Fruit fly (Drosophila melanogaster): ENCODE measurements around the gene Crk.

Crk gene

dm6 chr4:225824-226223, 15.8 kb downstream of the Crk start (continued):
- peak; percentile 24 for TF ChIP-seq CG18619 (GFP tag; optimal IDR thresholded peaks at IDR 0.05)
- TF ChIP-seq stwl (tag; optimal IDR thresholded peaks at IDR 0.05): peak; percentile 29
- TF ChIP-seq CHES-1-like (GFP tag; optimal IDR thresholded peaks at IDR 0.05): peak; percentile 5
- TF ChIP-seq odd (GFP tag; optimal IDR thresholded peaks at IDR 0.05): peak; percentile 46
- TF ChIP-seq chinmo (GFP tag; IDR thresholded peaks at IDR 0.05; ENCODE audit: partially characterized antibody): no peak
- TF ChIP-seq CG10462 (GFP tag; optimal IDR thresholded peaks at IDR 0.05): no peak
- TF ChIP-seq Nf-YC (tag; optimal IDR thresholded peaks at IDR 0.05): no peak
- no peak for TF ChIP-seq tio (GFP tag; optimal IDR thresholded peaks at IDR 0.05)
- TF ChIP-seq eve (GFP tag; optimal IDR thresholded peaks at IDR 0.05): peak in 1 of 2 experiments; percentile 82
- TF ChIP-seq cg (GFP tag; optimal IDR thresholded peaks at IDR 0.05): peak; percentile 66
- peak; percentile 29 for TF ChIP-seq CG8359 (GFP tag; optimal IDR thresholded peaks at IDR 0.05; ENCODE audit: borderline replicate concordance)
- TF ChIP-seq row (GFP tag; IDR thresholded peaks at IDR 0.05): no peak
- TF ChIP-seq gem (tag; optimal IDR thresholded peaks at IDR 0.05): peak; percentile 31
- TF ChIP-seq CG18011 (GFP tag; optimal IDR thresholded peaks at IDR 0.05): no peak
- TF ChIP-seq CG8290 (GFP tag; optimal IDR thresholded peaks at IDR 0.05): peak; percentile 43
- TF ChIP-seq CG8290 (tag; optimal IDR thresholded peaks at IDR 0.05): peak; percentile 47 to 51
- peak; percentile 57 for TF ChIP-seq CG12236 (GFP tag; optimal IDR thresholded peaks at IDR 0.05)
- TF ChIP-seq Mad (GFP tag; optimal IDR thresholded peaks at IDR 0.05): peak; percentile 11
- TF ChIP-seq dimm (GFP tag; IDR thresholded peaks at IDR 0.05): no peak
- peak; percentile 24 for TF ChIP-seq CG17912 (GFP tag; optimal IDR thresholded peaks at IDR 0.05)
- TF ChIP-seq ab (GFP tag; optimal IDR thresholded peaks at IDR 0.05): no peak
- TF ChIP-seq Jarid2 (GFP tag; optimal IDR thresholded peaks at IDR 0.05): no peak
- TF ChIP-seq HmgZ (tag; optimal IDR thresholded peaks at IDR 0.05): no peak
- TF ChIP-seq Max (GFP tag; optimal IDR thresholded peaks at IDR 0.05): peak; percentile 8
- peak in 1 of 2 experiments; percentile 64 for TF ChIP-seq tll (GFP tag; optimal IDR thresholded peaks at IDR 0.05)
- no peak for TF ChIP-seq CG1024 (GFP tag; IDR thresholded peaks at IDR 0.05)
- TF ChIP-seq wor (GFP tag; IDR thresholded peaks at IDR 0.05): no peak
- TF ChIP-seq corto (GFP tag; optimal IDR thresholded peaks at IDR 0.05): no peak
- peak; percentile 4 for TF ChIP-seq CG3838 (GFP tag; optimal IDR thresholded peaks at IDR 0.05)
- TF ChIP-seq bigmax (GFP tag; optimal IDR thresholded peaks at IDR 0.05): no peak
- TF ChIP-seq CG11560 (tag; IDR thresholded peaks at IDR 0.05): no peak
- TF ChIP-seq Scr (GFP tag; IDR thresholded peaks at IDR 0.05; ENCODE audit: partially characterized antibody): no peak
- peak; percentile 30; the same call in 1 of the 2 replicates for TF ChIP-seq CG4360 (GFP tag; IDR thresholded peaks at IDR 0.05)
- TF ChIP-seq D19A (tag; optimal IDR thresholded peaks at IDR 0.05): peak; percentile 56
- TF ChIP-seq Asciz (GFP tag; optimal IDR thresholded peaks at IDR 0.05): peak; percentile 45
- TF ChIP-seq Sox100B (GFP tag; optimal IDR thresholded peaks at IDR 0.05): peak; percentile 49
- no peak for TF ChIP-seq hb (GFP tag; IDR thresholded peaks at IDR 0.05; ENCODE audit: partially characterized antibody)
- peak; percentile 78 for TF ChIP-seq fd102C (GFP tag; optimal IDR thresholded peaks at IDR 0.05)
- TF ChIP-seq CG1529 (GFP tag; optimal IDR thresholded peaks at IDR 0.05): peak; percentile 58
- TF ChIP-seq pfk (GFP tag; optimal IDR thresholded peaks at IDR 0.05): peak; percentile 49
- TF ChIP-seq CG13775 (GFP tag; optimal IDR thresholded peaks at IDR 0.05): no peak
- peak; percentile 11 for TF ChIP-seq MESR4 (GFP tag; optimal IDR thresholded peaks at IDR 0.05)
- TF ChIP-seq pho (GFP tag; optimal IDR thresholded peaks at IDR 0.05): peak; percentile 10
- peak; percentile 32 for TF ChIP-seq CG3407 (GFP tag; optimal IDR thresholded peaks at IDR 0.05)
- TF ChIP-seq CG15696 (tag; optimal IDR thresholded peaks at IDR 0.05): peak; percentile 84
- peak; percentile 71 for TF ChIP-seq CG30020 (tag; optimal IDR thresholded peaks at IDR 0.05)
- peak; percentile 92 for TF ChIP-seq sens (GFP tag)
- TF ChIP-seq Fer1 (GFP tag; optimal IDR thresholded peaks at IDR 0.05): peak; percentile 44
- TF ChIP-seq CG1233 (GFP tag; optimal IDR thresholded peaks at IDR 0.05): peak; percentile 53

Data from whole organism, embryonic.